Worm (Caenorhabditis elegans) whole organism, mixed stage, embryonic: ENCODE results near the gene ZK673.1.

Source experiments
- M03D4.4 ChIP-seq: sonication (generic microtip); optimal IDR thresholded peaks from 2 replicates; lab custom pipeline; 2017; ENCODE audit warnings: mild to moderate bottlenecking, missing genetic modification characterization, missing compliant biosample characterization
- bed-3 ChIP-seq: fragments of 200-800 bp; sonication (Bioruptor generic); optimal IDR thresholded peaks from 3 replicates; lab custom pipeline; 2018; ENCODE audit warnings: mild to moderate bottlenecking, missing genetic modification characterization, moderate library complexity, missing compliant biosample characterization
- blmp-1 ChIP-seq: fragments of 150-350 bp; optimal IDR thresholded peaks from 2 replicates; lab custom pipeline; 2014; ENCODE audit warnings: missing biosample characterization, missing genetic modification characterization
- ceh-39 ChIP-seq: fragments of 150-350 bp; optimal IDR thresholded peaks from 2 replicates; lab custom pipeline; 2014; ENCODE audit warnings: missing biosample characterization, missing genetic modification characterization
- ceh-43 ChIP-seq: fragments of 200-800 bp; sonication (Bioruptor generic); optimal IDR thresholded peaks from 2 replicates; lab custom pipeline; 2018; ENCODE audit warnings: mild to moderate bottlenecking, missing genetic modification characterization, moderate library complexity, missing compliant biosample characterization
- ceh-83 ChIP-seq: fragments of 200-800 bp; sonication (Bioruptor generic); optimal IDR thresholded peaks from 2 replicates; lab custom pipeline; 2018; ENCODE audit warnings: mild to moderate bottlenecking, missing genetic modification characterization, missing compliant biosample characterization
- ces-1 ChIP-seq: fragments of 150-350 bp; optimal IDR thresholded peaks from 2 replicates; lab custom pipeline; 2014; ENCODE audit warnings: missing biosample characterization, missing genetic modification reagents, missing genetic modification characterization
- cnd-1 ChIP-seq: fragments of 200-800 bp; sonication (Bioruptor generic); optimal IDR thresholded peaks from 2 replicates; lab custom pipeline; 2018; ENCODE audit warnings: mild to moderate bottlenecking, missing genetic modification characterization, missing compliant biosample characterization
- drap-1 ChIP-seq: fragments of 200-800 bp; sonication (Bioruptor generic); optimal IDR thresholded peaks from 3 replicates; lab custom pipeline; 2018; ENCODE audit warnings: mild to moderate bottlenecking, missing genetic modification characterization, missing compliant biosample characterization
- elt-1 ChIP-seq: sonication (generic microtip); optimal IDR thresholded peaks from 2 replicates; lab custom pipeline; 2017; ENCODE audit warnings: missing genetic modification characterization, mild to moderate bottlenecking, missing compliant biosample characterization, antibody characterized with exemption, moderate library complexity, borderline replicate concordance; ENCODE audit not compliant: insufficient read depth
- elt-3 ChIP-seq: fragments of 150-350 bp; optimal IDR thresholded peaks from 2 replicates; lab custom pipeline; 2014; ENCODE audit warnings: missing biosample characterization, missing genetic modification characterization
- ham-2 ChIP-seq: fragments of 200-800 bp; sonication (Bioruptor generic); optimal IDR thresholded peaks from 2 replicates; lab custom pipeline; 2018; ENCODE audit warnings: mild to moderate bottlenecking, missing genetic modification characterization, missing compliant biosample characterization
- hlh-1 ChIP-seq: fragments of 150-350 bp; optimal IDR thresholded peaks from 2 replicates; lab custom pipeline; 2014; ENCODE audit warnings: missing biosample characterization, missing genetic modification reagents, missing genetic modification characterization
- lin-13 ChIP-seq: fragments of 150-350 bp; optimal IDR thresholded peaks from 2 replicates; lab custom pipeline; 2014; ENCODE audit warnings: missing biosample characterization, missing genetic modification characterization
- lin-32 ChIP-seq: fragments of 200-800 bp; sonication (Bioruptor generic); optimal IDR thresholded peaks from 2 replicates; lab custom pipeline; 2018; ENCODE audit warnings: mild to moderate bottlenecking, missing genetic modification characterization, missing compliant biosample characterization
- lsy-2 ChIP-seq: fragments of 150-350 bp; optimal IDR thresholded peaks from 2 replicates; lab custom pipeline; 2014; ENCODE audit warnings: missing biosample characterization, missing genetic modification characterization
- mep-1 ChIP-seq: fragments of 150-350 bp; optimal IDR thresholded peaks from 2 replicates; lab custom pipeline; 2017; ENCODE audit warnings: missing biosample characterization, missing genetic modification reagents, missing genetic modification characterization, inconsistent platforms
- mls-2 ChIP-seq: sonication (generic microtip); optimal IDR thresholded peaks from 2 replicates; lab custom pipeline; 2016; ENCODE audit warnings: mild to moderate bottlenecking, missing genetic modification characterization, moderate library complexity, missing compliant biosample characterization
- nhr-12 ChIP-seq: fragments of 150-350 bp; optimal IDR thresholded peaks from 2 replicates; lab custom pipeline; 2014; ENCODE audit warnings: missing biosample characterization, missing genetic modification characterization
- nhr-2 ChIP-seq: fragments of 150-350 bp; optimal IDR thresholded peaks from 2 replicates; lab custom pipeline; 2014; ENCODE audit warnings: missing biosample characterization, missing genetic modification characterization
- nhr-28 ChIP-seq: fragments of 150-350 bp; optimal IDR thresholded peaks from 2 replicates; lab custom pipeline; 2014; ENCODE audit warnings: missing biosample characterization, missing genetic modification characterization
- pha-4 ChIP-seq: fragments of 150-350 bp; optimal IDR thresholded peaks from 2 replicates; lab custom pipeline; 2018; ENCODE audit warnings: missing biosample characterization, missing genetic modification reagents, missing genetic modification characterization
- sem-2 ChIP-seq: fragments of 200-800 bp; sonication (Bioruptor generic); optimal IDR thresholded peaks from 2 replicates; lab custom pipeline; 2018; ENCODE audit warnings: mild to moderate bottlenecking, missing genetic modification characterization, missing compliant biosample characterization
- snpc-4 ChIP-seq: fragments of 150-350 bp; optimal IDR thresholded peaks from 2 replicates; lab custom pipeline; 2014; ENCODE audit warnings: missing biosample characterization, missing genetic modification characterization
- tbx-8 ChIP-seq: fragments of 200-800 bp; sonication (Bioruptor generic); optimal IDR thresholded peaks from 2 replicates; lab custom pipeline; 2018; ENCODE audit warnings: mild to moderate bottlenecking, missing genetic modification characterization, moderate library complexity, missing compliant biosample characterization
- unc-120 ChIP-seq: sonication (generic microtip); optimal IDR thresholded peaks from 2 replicates; lab custom pipeline; 2017; ENCODE audit warnings: missing genetic modification characterization, missing compliant biosample characterization; ENCODE audit not compliant: poor library complexity, severe bottlenecking
- unc-39 ChIP-seq: fragments of 150-350 bp; optimal IDR thresholded peaks from 2 replicates; lab custom pipeline; 2014; ENCODE audit warnings: missing biosample characterization, missing genetic modification characterization
- unc-62 ChIP-seq: fragments of 150-350 bp; optimal IDR thresholded peaks from 2 replicates; lab custom pipeline; 2014; ENCODE audit warnings: missing biosample characterization, missing genetic modification reagents, missing genetic modification characterization
- zip-8 ChIP-seq: fragments of 150-350 bp; optimal IDR thresholded peaks from 2 replicates; lab custom pipeline; 2014; ENCODE audit warnings: missing biosample characterization, missing genetic modification characterization
- ztf-11 ChIP-seq: fragments of 150-350 bp; optimal IDR thresholded peaks from 2 replicates; lab custom pipeline; 2014; ENCODE audit warnings: missing biosample characterization, missing genetic modification characterization

Gene ZK673.1

ce11 chrII:10410989-10411388, 32.0 kb upstream of the ZK673.1 start, which contains the start of gene E04D5.5:
E04D5.5 (plus strand) TSS chrII:10411289.
- no peak for TF ChIP-seq lsy-2 (tag; lab: Kevin White, UChicago)

ce11 chrII:10416332-10416863, 26.5 kb upstream of the ZK673.1 start, which contains the start of gene eif-2A:
eif-2A (plus strand) TSS chrII:10416800.
- TF ChIP-seq ceh-39 (tag; lab: Kevin White, UChicago) (no peak), unc-62 (GFP tag; lab: Kevin White, UChicago) (no peak), zip-8 (no peak), unc-39 (tag; lab: Kevin White, UChicago) (no peak), tbx-8 (GFP tag; lab: Kevin White, UChicago) (no peak), ces-1 (GFP tag; lab: Kevin White, UChicago) (peak; percentile 59), elt-3 (tag; lab: Kevin White, UChicago) (no peak), nhr-12 (no peak), pha-4 (tag; lab: Kevin White, UChicago) (no peak), cnd-1 (no peak), elt-1 (no peak), snpc-4 (tag; lab: Kevin White, UChicago) (no peak), hlh-1 (tag; lab: Kevin White, UChicago) (no peak), ham-2 (GFP tag; lab: Kevin White, UChicago) (no peak), lin-13 (tag; lab: Kevin White, UChicago) (no peak), mls-2 (tag; lab: Kevin White, UChicago) (no peak), lsy-2 (tag; lab: Kevin White, UChicago) (peak; percentile 90), unc-120 (tag; lab: Kevin White, UChicago) (no peak)
- TF ChIP-seq, all 35 proteins: peak for 2

ce11 chrII:10421941-10422340, 21.0 kb upstream of the ZK673.1 start, which contains the start of gene frpr-21:
frpr-21 (minus strand) TSS chrII:10422041.
- TF ChIP-seq snpc-4 (tag; lab: Kevin White, UChicago), result no peak
- TF ChIP-seq mep-1, result no peak
- no peak for TF ChIP-seq unc-62 (GFP tag; lab: Kevin White, UChicago)

- TF ChIP-seq snpc-4 (tag; lab: Kevin White, UChicago) (no peak), unc-39 (tag; lab: Kevin White, UChicago) (no peak), M03D4.4 (no peak), sem-2 (GFP tag; lab: Kevin White, UChicago) (no peak), ceh-43 (GFP tag; lab: Kevin White, UChicago) (no peak), cnd-1 (no peak), mls-2 (tag; lab: Kevin White, UChicago) (no peak), lin-32 (no peak), elt-1 (no peak), ceh-39 (tag; lab: Kevin White, UChicago) (no peak), pha-4 (tag; lab: Kevin White, UChicago) (no peak), lin-13 (tag; lab: Kevin White, UChicago) (no peak), ham-2 (GFP tag; lab: Kevin White, UChicago) (no peak), nhr-2 (tag; lab: Kevin White, UChicago) (no peak), nhr-28 (no peak), ces-1 (GFP tag; lab: Kevin White, UChicago) (no peak), ceh-83 (GFP tag; lab: Kevin White, UChicago) (no peak), blmp-1 (tag; lab: Kevin White, UChicago) (no peak), drap-1 (GFP tag; lab: Kevin White, UChicago) (no peak), bed-3 (GFP tag; lab: Kevin White, UChicago) (no peak)
- TF ChIP-seq, all 35 proteins: peak for 0
Observed at ce11 chrII:10435836-10436235, 7.1 kb upstream of the ZK673.1 start, which contains the start of gene cut-4. cut-4 (plus strand) TSS chrII:10436136.

- no peak for TF ChIP-seq mls-2 (tag; lab: Kevin White, UChicago)
- TF ChIP-seq ceh-43 (GFP tag; lab: Kevin White, UChicago), result no peak
- no peak for TF ChIP-seq M03D4.4
- TF ChIP-seq lin-32, result no peak
- no peak for TF ChIP-seq ceh-83 (GFP tag; lab: Kevin White, UChicago)
- no peak for TF ChIP-seq ztf-11
- TF ChIP-seq ham-2 (GFP tag; lab: Kevin White, UChicago), result no peak
Observed at ce11 chrII:10437840-10438239, 5.1 kb upstream of the ZK673.1 start.
